Fruit fly (Drosophila melanogaster) whole organism, embryonic: Measurements from ENCODE around the gene Tg.

Source experiments
- BEAF-32 ChIP-seq: fragments of 200-800 bp; sonication (Bioruptor generic); optimal IDR thresholded peaks from 3 replicates; lab custom pipeline; 2017; ENCODE audit warnings: missing biosample characterization, missing genetic modification characterization, mild to moderate bottlenecking, moderate library complexity, missing genetic modification reagents
- CG10274 ChIP-seq: fragments of 200-800 bp; sonication (Bioruptor generic); optimal IDR thresholded peaks from 3 replicates; lab custom pipeline; 2017; ENCODE audit warnings: missing biosample characterization, mild to moderate bottlenecking, missing genetic modification characterization
- CG10959 ChIP-seq: fragments of 200-800 bp; sonication (Bioruptor generic); IDR thresholded peaks from 2 replicates; pipeline ENCODE4 v1.3.6; 2022; ENCODE audit warnings: missing biosample characterization, missing genetic modification characterization
- CG11247 ChIP-seq: fragments of 200-800 bp; sonication (Bioruptor generic); IDR thresholded peaks from 2 replicates; pipeline ENCODE4 v1.3.6; 2022; ENCODE audit warnings: missing biosample characterization, missing genetic modification characterization
- CG12744 ChIP-seq: fragments of 200-800 bp; sonication (Bioruptor generic); optimal IDR thresholded peaks from 2 replicates; lab custom pipeline; 2016; ENCODE audit warnings: missing biosample characterization, missing genetic modification characterization
- CG12942 ChIP-seq: fragments of 200-800 bp; sonication (Bioruptor generic); optimal IDR thresholded peaks from 3 replicates; lab custom pipeline; 2016; ENCODE audit warnings: missing biosample characterization, missing genetic modification characterization
- CG13296 ChIP-seq: fragments of 200-800 bp; sonication (Bioruptor generic); optimal IDR thresholded peaks from 3 replicates; lab custom pipeline; 2018; ENCODE audit warnings: missing biosample characterization, mild to moderate bottlenecking, missing genetic modification characterization
- CG13894 ChIP-seq: fragments of 200-800 bp; sonication (Bioruptor generic); optimal IDR thresholded peaks from 3 replicates; lab custom pipeline; 2018; ENCODE audit warnings: missing biosample characterization, mild to moderate bottlenecking, missing genetic modification characterization, moderate library complexity
- CG14710 ChIP-seq: fragments of 200-800 bp; sonication (Bioruptor generic); optimal IDR thresholded peaks from 3 replicates; lab custom pipeline; 2019; ENCODE audit warnings: missing biosample characterization, mild to moderate bottlenecking, missing genetic modification characterization, moderate library complexity
- CG15696 ChIP-seq: fragments of 200-800 bp; sonication (Bioruptor generic); optimal IDR thresholded peaks from 2 replicates; lab custom pipeline; 2019; ENCODE audit warnings: missing biosample characterization, mild to moderate bottlenecking, missing genetic modification characterization, moderate library complexity
- CG1792 ChIP-seq: fragments of 200-800 bp; sonication (Bioruptor generic); optimal IDR thresholded peaks from 2 replicates; lab custom pipeline; 2016; ENCODE audit warnings: missing biosample characterization, missing genetic modification characterization
- CG2116 ChIP-seq: fragments of 200-800 bp; sonication (Bioruptor generic); optimal IDR thresholded peaks from 3 replicates; lab custom pipeline; 2018; ENCODE audit warnings: missing biosample characterization, mild to moderate bottlenecking, missing genetic modification characterization
- CG30403 ChIP-seq: fragments of 200-800 bp; sonication (Bioruptor generic); optimal IDR thresholded peaks from 3 replicates; lab custom pipeline; 2016; ENCODE audit warnings: missing biosample characterization, missing genetic modification characterization
- CG3163 ChIP-seq: fragments of 200-800 bp; sonication (Bioruptor generic); optimal IDR thresholded peaks from 3 replicates; lab custom pipeline; 2016; ENCODE audit warnings: missing biosample characterization, missing genetic modification characterization
- CG33557 ChIP-seq: fragments of 200-800 bp; sonication (Bioruptor generic); optimal IDR thresholded peaks from 2 replicates; lab custom pipeline; 2019; ENCODE audit warnings: missing biosample characterization, mild to moderate bottlenecking, missing genetic modification characterization, moderate library complexity
- CG6689 ChIP-seq: fragments of 200-800 bp; sonication (Bioruptor generic); IDR thresholded peaks from 2 replicates; pipeline ENCODE4 v1.3.6; 2022; ENCODE audit warnings: missing biosample characterization, missing genetic modification characterization
- CG7556 ChIP-seq: fragments of 200-800 bp; sonication (Bioruptor generic); optimal IDR thresholded peaks from 2 replicates; lab custom pipeline; 2017; ENCODE audit warnings: missing biosample characterization, mild to moderate bottlenecking, missing genetic modification characterization
- CG7745 ChIP-seq: fragments of 200-800 bp; sonication (Bioruptor generic); optimal IDR thresholded peaks from 2 replicates; lab custom pipeline; 2018; ENCODE audit warnings: missing biosample characterization, mild to moderate bottlenecking, missing genetic modification characterization, moderate library complexity
- CG7987 ChIP-seq: fragments of 200-800 bp; sonication (Bioruptor generic); optimal IDR thresholded peaks from 2 replicates; lab custom pipeline; 2018; ENCODE audit warnings: missing biosample characterization, mild to moderate bottlenecking, missing genetic modification characterization, moderate library complexity
- CkIIα-i1 ChIP-seq: fragments of 200-800 bp; sonication (Bioruptor generic); IDR thresholded peaks from 2 replicates; pipeline ENCODE4 v1.3.6; 2022; ENCODE audit warnings: missing biosample characterization, missing genetic modification characterization
- CrebB ChIP-seq: fragments of 200-800 bp; sonication (Bioruptor generic); optimal IDR thresholded peaks from 3 replicates; lab custom pipeline; 2018; ENCODE audit warnings: missing biosample characterization, mild to moderate bottlenecking, missing genetic modification characterization
- Gsc ChIP-seq: fragments of 200-800 bp; sonication (Bioruptor generic); IDR thresholded peaks from 2 replicates; pipeline ENCODE4 v1.3.6; 2022; ENCODE audit warnings: missing biosample characterization, missing genetic modification characterization
- Gug ChIP-seq: fragments of 200-800 bp; sonication (Bioruptor generic); IDR thresholded peaks from 4 replicates; pipeline ENCODE4 v1.3.6; 2022; ENCODE audit warnings: missing biosample characterization, missing genetic modification characterization
- Hr39 ChIP-seq: fragments of >200 bp; optimal IDR thresholded peaks from 2 replicates; lab custom pipeline; 2017
- Mrtf ChIP-seq: fragments of 200-800 bp; sonication (Bioruptor generic); IDR thresholded peaks from 3 replicates; pipeline ENCODE4 v1.3.6; 2022; ENCODE audit warnings: missing biosample characterization, missing genetic modification characterization
- Poxn ChIP-seq: fragments of 200-800 bp; sonication (Bioruptor generic); IDR thresholded peaks from 2 replicates; pipeline ENCODE4 v1.3.6; 2022; ENCODE audit warnings: missing biosample characterization, missing genetic modification characterization
- Ptx1 ChIP-seq: fragments of 200-800 bp; sonication (Bioruptor generic); IDR thresholded peaks from 2 replicates; pipeline ENCODE4 v1.3.6; 2022; ENCODE audit warnings: missing biosample characterization, missing genetic modification characterization
- Rx ChIP-seq: fragments of 200-800 bp; sonication (Bioruptor generic); IDR thresholded peaks from 2 replicates; pipeline ENCODE4 v1.3.6; 2022; ENCODE audit warnings: missing biosample characterization, missing genetic modification characterization
- Sox102F ChIP-seq: fragments of 200-800 bp; sonication (Bioruptor generic); optimal IDR thresholded peaks from 2 replicates; lab custom pipeline; 2018; ENCODE audit warnings: missing biosample characterization, mild to moderate bottlenecking, missing genetic modification characterization, moderate library complexity
- Sry-β ChIP-seq: fragments of 200-800 bp; sonication (Bioruptor generic); optimal IDR thresholded peaks from 2 replicates; lab custom pipeline; 2018; ENCODE audit warnings: missing biosample characterization, mild to moderate bottlenecking, missing genetic modification characterization, moderate library complexity
- Stat92E ChIP-seq, 3 experiments: fragments of >200 bp in 2 of 3; fragments of 200-800 bp in 1 of 3; sonication (Bioruptor generic) in 1 of 3; optimal IDR thresholded peaks; 2 replicates each; lab custom pipeline; 2017 to 2019; ENCODE audit warnings: missing biosample characterization in 3 of 3, missing genetic modification characterization in 3 of 3, mild to moderate bottlenecking in 1 of 3, moderate library complexity in 1 of 3
- Taf1 ChIP-seq: fragments of 200-800 bp; sonication (Bioruptor generic); IDR thresholded peaks from 2 replicates; pipeline ENCODE4 v1.3.6; 2022; ENCODE audit warnings: missing biosample characterization, missing genetic modification characterization
- az2 ChIP-seq: fragments of 200-800 bp; sonication (Bioruptor generic); optimal IDR thresholded peaks from 3 replicates; lab custom pipeline; 2016; ENCODE audit warnings: missing biosample characterization, missing genetic modification characterization
- bcd ChIP-seq: fragments of 200-800 bp; sonication (Bioruptor generic); optimal IDR thresholded peaks from 2 replicates; lab custom pipeline; 2017; ENCODE audit warnings: missing biosample characterization, mild to moderate bottlenecking, missing genetic modification characterization
- chn ChIP-seq: fragments of 200-800 bp; sonication (Bioruptor generic); optimal IDR thresholded peaks from 2 replicates; lab custom pipeline; 2016; ENCODE audit warnings: missing biosample characterization, missing genetic modification characterization
- crp ChIP-seq, 2 experiments: fragments of 200-800 bp; sonication (Bioruptor generic); optimal IDR thresholded peaks; 2 replicates in 1 of 2; 3 replicates in 1 of 2; lab custom pipeline; 2017; ENCODE audit warnings: missing biosample characterization in 2 of 2, missing genetic modification characterization in 2 of 2, mild to moderate bottlenecking in 1 of 2, moderate library complexity in 1 of 2
- cwo ChIP-seq: fragments of 200-800 bp; sonication (Bioruptor generic); optimal IDR thresholded peaks from 3 replicates; lab custom pipeline; 2017; ENCODE audit warnings: missing biosample characterization, missing genetic modification characterization, mild to moderate bottlenecking, moderate library complexity, missing genetic modification reagents
- danr ChIP-seq: fragments of 200-800 bp; sonication (Bioruptor generic); IDR thresholded peaks from 2 replicates; pipeline ENCODE4 v1.3.6; 2022; ENCODE audit warnings: missing biosample characterization, missing genetic modification characterization
- dimm ChIP-seq: fragments of 200-800 bp; sonication (Bioruptor generic); IDR thresholded peaks from 2 replicates; pipeline ENCODE4 v1.3.6; 2022; ENCODE audit warnings: missing biosample characterization, missing genetic modification characterization
- kni ChIP-seq: fragments of 200-800 bp; sonication (Bioruptor generic); optimal IDR thresholded peaks from 3 replicates; lab custom pipeline; 2017; ENCODE audit warnings: mild to moderate bottlenecking, missing biosample characterization, missing genetic modification reagents, missing genetic modification characterization
- otp ChIP-seq: fragments of 200-800 bp; sonication (Bioruptor generic); IDR thresholded peaks from 3 replicates; pipeline ENCODE4, ENCODE4 v1.3.6; 2022; ENCODE audit warnings: missing biosample characterization, missing genetic modification characterization
- pb ChIP-seq: fragments of 200-800 bp; sonication (Bioruptor generic); optimal IDR thresholded peaks from 3 replicates; lab custom pipeline; 2016; ENCODE audit warnings: missing biosample characterization, missing genetic modification characterization
- sc ChIP-seq, 3 experiments: fragments of >200 bp in 2 of 3; fragments of 200-800 bp in 1 of 3; sonication (Bioruptor generic) in 1 of 3; optimal IDR thresholded peaks; 2 replicates in 2 of 3; 3 replicates in 1 of 3; lab custom pipeline; 2017; ENCODE audit warnings: mild to moderate bottlenecking in 1 of 3, missing biosample characterization in 1 of 3, missing genetic modification characterization in 1 of 3, missing genetic modification reagents in 1 of 3
- slou ChIP-seq: fragments of 200-800 bp; sonication (Bioruptor generic); optimal IDR thresholded peaks from 3 replicates; lab custom pipeline; 2016; ENCODE audit warnings: missing biosample characterization, missing genetic modification characterization
- tgo ChIP-seq: fragments of 200-800 bp; sonication (Bioruptor generic); IDR thresholded peaks from 3 replicates; pipeline ENCODE4 v1.3.6; 2022; ENCODE audit warnings: missing biosample characterization, missing genetic modification characterization
- ttk ChIP-seq: fragments of 200-800 bp; sonication (Bioruptor generic); IDR thresholded peaks from 2 replicates; pipeline ENCODE4 v2.1.2; 2022; ENCODE audit warnings: missing biosample characterization, missing genetic modification characterization
- twi ChIP-seq: fragments of 200-800 bp; optimal IDR thresholded peaks from 2 replicates; lab custom pipeline; 2019; ENCODE audit warnings: missing biosample characterization, mild to moderate bottlenecking, missing genetic modification characterization, moderate library complexity
- usp ChIP-seq: fragments of >200 bp; optimal IDR thresholded peaks from 2 replicates; lab custom pipeline; 2017; ENCODE audit warnings: missing biosample characterization, missing genetic modification characterization

Tg gene

DNA sequence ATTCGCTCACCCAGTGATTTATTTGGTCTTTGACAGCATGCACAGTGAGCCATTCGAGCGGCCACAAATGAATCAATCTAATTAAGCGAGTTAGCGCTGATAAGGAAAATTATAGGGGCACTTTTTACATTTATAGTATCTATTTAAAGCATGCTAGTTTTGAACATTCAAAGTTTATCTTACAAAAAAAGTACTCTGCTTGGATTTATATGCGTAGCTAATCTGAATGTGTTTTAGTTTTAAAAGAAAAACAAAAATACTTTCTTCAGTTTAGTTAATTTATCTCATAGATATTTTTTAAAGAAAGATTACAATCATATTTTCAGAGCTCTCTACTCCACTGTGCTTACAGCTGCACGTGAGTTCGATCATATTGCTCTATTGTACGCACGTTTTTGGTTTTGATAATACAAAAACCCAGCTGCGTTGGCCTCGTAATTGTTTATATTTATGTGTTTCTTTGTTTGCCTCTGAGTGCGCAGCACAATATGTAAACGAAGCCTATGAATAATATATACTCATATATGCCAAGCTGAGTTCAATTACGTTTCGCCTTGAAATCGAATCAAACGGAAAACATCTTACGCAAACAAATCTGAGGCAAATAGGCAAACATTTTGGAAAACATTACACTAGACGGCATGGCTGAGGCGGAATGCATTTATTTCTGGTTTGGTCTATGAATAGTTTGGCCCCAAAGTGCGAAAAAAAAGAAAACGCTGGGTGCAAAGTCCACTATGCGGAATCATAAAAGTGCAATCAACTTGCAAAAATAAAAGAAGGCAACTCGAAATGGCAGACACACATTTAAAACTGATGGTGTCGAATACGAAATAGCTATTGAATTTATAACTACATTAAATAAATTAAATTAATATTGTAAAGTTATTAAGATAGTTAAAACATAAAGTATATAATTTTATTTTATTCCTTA lies 9.2 kb upstream of the Tg start (continued):
- TF ChIP-seq CG15696 (tag; lab: Kevin White, UChicago): peak; percentile 78
- TF ChIP-seq tgo (GFP tag; lab: Robert Waterston, UW): peak; percentile 87
- TF ChIP-seq slou (GFP tag; lab: Kevin White, UChicago): peak; percentile 76
- peak; percentile 70 for TF ChIP-seq twi
- peak; percentile 100 for TF ChIP-seq cwo (GFP tag; lab: Kevin White, UChicago)
- TF ChIP-seq Hr39: no peak
- peak; percentile 63 for TF ChIP-seq pb (GFP tag; lab: Kevin White, UChicago)
- TF ChIP-seq Mrtf (GFP tag; lab: Robert Waterston, UW): peak; percentile 79
- no peak for TF ChIP-seq sc (optimal IDR thresholded peaks at IDR 0.05; lab: Kevin White, UChicago)
- peak; percentile 81 for TF ChIP-seq sc (GFP tag; optimal IDR thresholded peaks at IDR 0.05; lab: Kevin White, UChicago)
- peak; percentile 86 for TF ChIP-seq bcd
- peak; percentile 54; the same call in 1 of the 2 replicates for TF ChIP-seq Taf1 (GFP tag; lab: Robert Waterston, UW)
- TF ChIP-seq CG6689: peak; percentile 85
- peak; percentile 91 for TF ChIP-seq Ptx1 (GFP tag; lab: Robert Waterston, UW)
- peak; percentile 93 for TF ChIP-seq CG13296 (GFP tag; lab: Kevin White, UChicago)
- TF ChIP-seq ttk (GFP tag; lab: Robert Waterston, UW): peak; percentile 80
- peak; percentile 62 for TF ChIP-seq CG33557
- peak; percentile 94 for TF ChIP-seq CG30403
- peak in 1 of 3 experiments; percentile 40 for TF ChIP-seq Stat92E (GFP tag; optimal IDR thresholded peaks at IDR 0.05; lab: Kevin White, UChicago)
- TF ChIP-seq CG12942 (GFP tag; lab: Kevin White, UChicago): peak; percentile 75
- no peak for TF ChIP-seq usp (GFP tag; lab: Kevin White, UChicago)
- TF ChIP-seq CrebB: peak; percentile 17
- peak; percentile 63; the same call in 1 of the 2 replicates for TF ChIP-seq CG11247 (GFP tag; lab: Robert Waterston, UW)
- peak; percentile 74 for TF ChIP-seq CG10274 (GFP tag; lab: Kevin White, UChicago)
- peak; percentile 84 for TF ChIP-seq az2 (GFP tag; lab: Kevin White, UChicago)
- peak; percentile 67 for TF ChIP-seq CG2116
- peak; percentile 61; the same call in 1 of the 2 replicates for TF ChIP-seq Poxn (GFP tag; lab: Robert Waterston, UW)
- TF ChIP-seq CG7745 (tag; lab: Kevin White, UChicago): no peak
- peak; percentile 87 for TF ChIP-seq CG14710 (tag; lab: Kevin White, UChicago)
- TF ChIP-seq CG7987 (GFP tag; lab: Kevin White, UChicago): peak; percentile 17
- no peak for TF ChIP-seq Gsc (GFP tag; lab: Robert Waterston, UW)
- TF ChIP-seq danr (GFP tag; lab: Robert Waterston, UW): peak; percentile 82
- peak; percentile 80 for TF ChIP-seq Sox102F
- TF ChIP-seq CG7556 (GFP tag; lab: Kevin White, UChicago): peak; percentile 96
- TF ChIP-seq otp: peak; percentile 74; the same call in 2 of the 3 replicates
- peak in 1 of 2 experiments; percentile 40 for TF ChIP-seq crp (GFP tag; optimal IDR thresholded peaks at IDR 0.05; lab: Kevin White, UChicago)
- TF ChIP-seq CG1792 (GFP tag; lab: Kevin White, UChicago): peak; percentile 67
- no peak for TF ChIP-seq dimm (GFP tag; lab: Robert Waterston, UW)
- peak; percentile 13 for TF ChIP-seq BEAF-32 (GFP tag; lab: Kevin White, UChicago)
- peak; percentile 40; the same call in 1 of the 2 replicates for TF ChIP-seq CG10959 (GFP tag; lab: Robert Waterston, UW)
- TF ChIP-seq Sry-β: peak; percentile 37
- TF ChIP-seq CkIIα-i1 (GFP tag; lab: Robert Waterston, UW): 0 out of 2 replicates have a peak, but pooled peaks have one; percentile 9
- peak; percentile 72 for TF ChIP-seq CG12744 (GFP tag; lab: Kevin White, UChicago)
- peak; percentile 41 for TF ChIP-seq kni (GFP tag; lab: Kevin White, UChicago)
- peak; percentile 80 for TF ChIP-seq chn (GFP tag; lab: Kevin White, UChicago)
- TF ChIP-seq Rx: no peak; the same call in 1 of the 2 replicates
- TF ChIP-seq Gug (GFP tag; lab: Robert Waterston, UW): peak; percentile 86
- TF ChIP-seq CG13894: peak; percentile 71
- peak; percentile 48 for TF ChIP-seq CG3163
